Fruit fly (Drosophila melanogaster) Kc167 (cell line): Measurements from ENCODE around the gene Ubr1.

Source experiments
- Myc ChIP-seq: fragments of >200 bp; optimal IDR thresholded peaks from 2 replicates; lab custom pipeline; 2017; ENCODE audit warnings: missing external identifiers
- Sin3A ChIP-seq: fragments of >200 bp; optimal IDR thresholded peaks from 2 replicates; lab custom pipeline; 2018; ENCODE audit warnings: missing external identifiers
- h ChIP-seq: fragments of >200 bp; optimal IDR thresholded peaks from 3 replicates; lab custom pipeline; 2018; ENCODE audit warnings: missing external identifiers
- insv ChIP-seq: fragments of >200 bp; optimal IDR thresholded peaks from 3 replicates; lab custom pipeline; 2018; ENCODE audit warnings: missing external identifiers
- psq ChIP-seq: fragments of >200 bp; optimal IDR thresholded peaks from 2 replicates; lab custom pipeline; 2017; ENCODE audit warnings: missing external identifiers
- ttk ChIP-seq: sonication (Bioruptor generic); optimal IDR thresholded peaks from 2 replicates; lab custom pipeline; 2017; ENCODE audit warnings: missing external identifiers

Gene Ubr1

dm6 chrX:16968148-16968823, at the start of gene Ubr1:
TSS of gene Ubr1 (minus strand) at chrX:16968679.
- no peak for TF ChIP-seq ttk (lab: Kevin White, UChicago)
- no peak for TF ChIP-seq insv (lab: Kevin White, UChicago)
- TF ChIP-seq Sin3A (lab: Kevin White, UChicago), result no peak
- TF ChIP-seq h (lab: Kevin White, UChicago), result no peak
- no peak for TF ChIP-seq Myc (lab: Kevin White, UChicago)
- TF ChIP-seq psq (lab: Kevin White, UChicago), result no peak

- TF ChIP-seq Myc (lab: Kevin White, UChicago), result no peak
- no peak for TF ChIP-seq psq (lab: Kevin White, UChicago)
- no peak for TF ChIP-seq h (lab: Kevin White, UChicago)
- no peak for TF ChIP-seq Sin3A (lab: Kevin White, UChicago)
- TF ChIP-seq ttk (lab: Kevin White, UChicago), result no peak
- no peak for TF ChIP-seq insv (lab: Kevin White, UChicago)
Measured at dm6 chrX:16986928-16987327, 18.4 kb upstream of the Ubr1 start.

- TF ChIP-seq psq (lab: Kevin White, UChicago) (no peak), h (lab: Kevin White, UChicago) (peak; percentile 85)
Measured at dm6 chrX:16967415-16967814, 1.1 kb downstream of the Ubr1 start.

dm6 chrX:16966532-16966931, 1.9 kb downstream of the Ubr1 start:
- TF ChIP-seq ttk (lab: Kevin White, UChicago) (no peak), Sin3A (lab: Kevin White, UChicago) (no peak), insv (lab: Kevin White, UChicago) (no peak), psq (lab: Kevin White, UChicago) (no peak)

dm6 chrX:16948371-16948770, 20.1 kb downstream of the Ubr1 start, which contains the start of gene CG13000:
TSS of gene CG13000 (minus strand) at chrX:16948471.
- no peak for TF ChIP-seq Sin3A (lab: Kevin White, UChicago)
- TF ChIP-seq insv (lab: Kevin White, UChicago), result no peak
- no peak for TF ChIP-seq h (lab: Kevin White, UChicago)
- TF ChIP-seq psq (lab: Kevin White, UChicago), result no peak
- TF ChIP-seq Myc (lab: Kevin White, UChicago), result no peak
- no peak for TF ChIP-seq ttk (lab: Kevin White, UChicago)

dm6 chrX:16946604-16947003, 21.9 kb downstream of the Ubr1 start:
- no peak for TF ChIP-seq h (lab: Kevin White, UChicago)
- TF ChIP-seq ttk (lab: Kevin White, UChicago), result no peak
- TF ChIP-seq Sin3A (lab: Kevin White, UChicago), result no peak
- no peak for TF ChIP-seq psq (lab: Kevin White, UChicago)
- no peak for TF ChIP-seq Myc (lab: Kevin White, UChicago)
- TF ChIP-seq insv (lab: Kevin White, UChicago), result no peak

dm6 chrX:16945414-16945813, 23.1 kb downstream of the Ubr1 start:
- TF ChIP-seq Sin3A (lab: Kevin White, UChicago) (no peak), h (lab: Kevin White, UChicago) (no peak), psq (lab: Kevin White, UChicago) (no peak), ttk (lab: Kevin White, UChicago) (no peak), Myc (lab: Kevin White, UChicago) (no peak), insv (lab: Kevin White, UChicago) (no peak)

dm6 chrX:16944049-16944532, 24.4 kb downstream of the Ubr1 start:
- no peak for TF ChIP-seq insv (lab: Kevin White, UChicago)

dm6 chrX:16943515-16943850, 25.0 kb downstream of the Ubr1 start:
- TF ChIP-seq Sin3A (lab: Kevin White, UChicago), result no peak

dm6 chrX:16942735-16943514, 25.6 kb downstream of the Ubr1 start, which contains the start of the genes CG13001 and RhoGAP15B:
TSS of gene CG13001 (minus strand) at chrX:16942871.
TSS of gene RhoGAP15B (plus strand) at chrX:16943290.
- no peak for TF ChIP-seq insv (lab: Kevin White, UChicago)
- TF ChIP-seq psq (lab: Kevin White, UChicago), result no peak
- no peak for TF ChIP-seq Sin3A (lab: Kevin White, UChicago)
- TF ChIP-seq Myc (lab: Kevin White, UChicago), result no peak
- no peak for TF ChIP-seq h (lab: Kevin White, UChicago)
- TF ChIP-seq ttk (lab: Kevin White, UChicago), result no peak

- TF ChIP-seq Myc (lab: Kevin White, UChicago) (no peak), ttk (lab: Kevin White, UChicago) (no peak), insv (lab: Kevin White, UChicago) (no peak), Sin3A (lab: Kevin White, UChicago) (no peak), psq (lab: Kevin White, UChicago) (no peak), h (lab: Kevin White, UChicago) (no peak)
Measured at dm6 chrX:16940426-16941058, 27.9 kb downstream of the Ubr1 start, which contains the start of gene wus. TSS of gene wus (minus strand) at chrX:16940873.
